Worm (Caenorhabditis elegans): ENCODE results near the gene nlp-61.

ce11 chrX:7593931-7594544, 33.4 kb upstream of the nlp-61 start:
- TF ChIP-seq nhr-25 (tag; optimal IDR thresholded peaks at IDR 0.05; ENCODE audit: borderline replicate concordance, insufficient read depth), result no peak
- no peak for TF ChIP-seq nhr-237 (tag; optimal IDR thresholded peaks at IDR 0.05)
- no peak for TF ChIP-seq ceh-44 (GFP tag; IDR thresholded peaks at IDR 0.05)
- peak in 1 of 2 experiments; percentile 2 for TF ChIP-seq unc-62 (GFP tag; optimal IDR thresholded peaks at IDR 0.05 in 1 of 2)
- no peak for TF ChIP-seq unc-62 (tag; optimal IDR thresholded peaks at IDR 0.05)
- TF ChIP-seq spr-1 (tag; optimal IDR thresholded peaks at IDR 0.05), result no peak
- TF ChIP-seq zag-1 (tag; optimal IDR thresholded peaks at IDR 0.05), result no peak
- no peak for TF ChIP-seq nhr-77 (tag; optimal IDR thresholded peaks at IDR 0.05)
- TF ChIP-seq F49E8.2 (tag; optimal IDR thresholded peaks at IDR 0.05; ENCODE audit: borderline replicate concordance), result no peak

All from whole organism, L4 larva.